Fruit fly (Drosophila melanogaster): ENCODE data around the gene CG43329.

The CG43329 gene

dm6 chr3L:22504323-22504722 is 695 bp downstream of the CG43329 start, which contains the start of gene CG43330:
Gene CG43330, minus strand, starts transcription at chr3L:22504423.
- no peak for TF ChIP-seq sob (GFP tag; IDR thresholded peaks at IDR 0.05)
- no peak for TF ChIP-seq Hr39 (optimal IDR thresholded peaks at IDR 0.05)
- no peak for TF ChIP-seq CG9817 (tag; optimal IDR thresholded peaks at IDR 0.05)
- TF ChIP-seq ems (GFP tag; optimal IDR thresholded peaks at IDR 0.05) = no peak
- TF ChIP-seq CG6654 (GFP tag; optimal IDR thresholded peaks at IDR 0.05) = no peak
- no peak for TF ChIP-seq kni (GFP tag; optimal IDR thresholded peaks at IDR 0.05)
- no peak for TF ChIP-seq CG14965 (GFP tag; optimal IDR thresholded peaks at IDR 0.05; ENCODE audit: borderline replicate concordance)
- no peak for TF ChIP-seq pnt (GFP tag; optimal IDR thresholded peaks at IDR 0.05)
- TF ChIP-seq vnd (GFP tag; IDR thresholded peaks at IDR 0.05; ENCODE audit: partially characterized antibody) = no peak
- TF ChIP-seq abd-A (tag; optimal IDR thresholded peaks at IDR 0.05) = no peak

- no peak for TF ChIP-seq br (optimal IDR thresholded peaks at IDR 0.05)
- TF ChIP-seq C15 (GFP tag; IDR thresholded peaks at IDR 0.05) = no peak
- no peak for TF ChIP-seq Hand (GFP tag; optimal IDR thresholded peaks at IDR 0.05)
- no peak for TF ChIP-seq ro (GFP tag; IDR thresholded peaks at IDR 0.05)
- no peak for TF ChIP-seq sc (optimal IDR thresholded peaks at IDR 0.05)
- no peak for TF ChIP-seq sc (GFP tag; optimal IDR thresholded peaks at IDR 0.05)
- no peak for TF ChIP-seq CG12769 (tag; optimal IDR thresholded peaks at IDR 0.05)
- no peak for TF ChIP-seq Ravus (GFP tag; IDR thresholded peaks at IDR 0.05)
- no peak for TF ChIP-seq Gsc (GFP tag; IDR thresholded peaks at IDR 0.05)
- no peak for TF ChIP-seq CTCF (GFP tag; optimal IDR thresholded peaks at IDR 0.05)
- TF ChIP-seq wdn (GFP tag; IDR thresholded peaks at IDR 0.05) = no peak
- TF ChIP-seq CG6689 (GFP tag; IDR thresholded peaks at IDR 0.05) = no peak
- no peak for TF ChIP-seq CG17912 (GFP tag; optimal IDR thresholded peaks at IDR 0.05)
- no peak for TF ChIP-seq vfl (GFP tag; optimal IDR thresholded peaks at IDR 0.05)
- TF ChIP-seq unc-4 (GFP tag; IDR thresholded peaks at IDR 0.05; ENCODE audit: partially characterized antibody) = no peak
- TF ChIP-seq CG31365 (tag; optimal IDR thresholded peaks at IDR 0.05) = no peak
- TF ChIP-seq CHES-1-like (GFP tag; optimal IDR thresholded peaks at IDR 0.05) = no peak
- TF ChIP-seq CG10565 (GFP tag; optimal IDR thresholded peaks at IDR 0.05) = no peak
- TF ChIP-seq D (optimal IDR thresholded peaks at IDR 0.05) = no peak
- TF ChIP-seq D (GFP tag; optimal IDR thresholded peaks at IDR 0.05) = no peak
- TF ChIP-seq ttk (GFP tag; IDR thresholded peaks at IDR 0.05) = no peak
Observed at dm6 chr3L:22503730-22504129, 1.3 kb downstream of the CG43329 start, which contains the start of gene CG43331. Gene CG43331, minus strand, starts transcription at chr3L:22503830.

- TF ChIP-seq CG8089 (GFP tag; optimal IDR thresholded peaks at IDR 0.05) = no peak
- no peak for TF ChIP-seq CTCF (GFP tag; optimal IDR thresholded peaks at IDR 0.05)
- TF ChIP-seq CG10959 (GFP tag; IDR thresholded peaks at IDR 0.05) = no peak
- TF ChIP-seq CG17912 (GFP tag; optimal IDR thresholded peaks at IDR 0.05) = no peak
- no peak for TF ChIP-seq CG4404 (GFP tag; IDR thresholded peaks at IDR 0.05)
- TF ChIP-seq Hsf (GFP tag; optimal IDR thresholded peaks at IDR 0.05) = no peak
- no peak for TF ChIP-seq kah (GFP tag; optimal IDR thresholded peaks at IDR 0.05)
- no peak for TF ChIP-seq ci (GFP tag; IDR thresholded peaks at IDR 0.05)
- TF ChIP-seq CoRest (tag; optimal IDR thresholded peaks at IDR 0.05) = no peak
- TF ChIP-seq CG33557 (GFP tag; optimal IDR thresholded peaks at IDR 0.05) = no peak
- no peak for TF ChIP-seq dm (GFP tag; optimal IDR thresholded peaks at IDR 0.05)
- no peak for TF ChIP-seq CG11695 (GFP tag; IDR thresholded peaks at IDR 0.05)
Observed at dm6 chr3L:22501300-22501699, 3.7 kb downstream of the CG43329 start, which contains the start of gene CG43312. Gene CG43312, plus strand, starts transcription at chr3L:22501600.
